Fruit fly (Drosophila melanogaster) whole organism, prepupa: ENCODE results near the gene Gr32a.
A peak's percentile ranks its signal among the peaks of the same experiment; 100 is the strongest.

ENCODE experiments used
- Blimp-1 ChIP-seq: fragments of 200-800 bp; sonication (Bioruptor generic); optimal IDR thresholded peaks from 3 replicates; lab custom pipeline; 2017; ENCODE audit warnings: missing biosample characterization, missing genetic modification characterization, mild to moderate bottlenecking, moderate library complexity, missing genetic modification reagents
- CG10631 ChIP-seq: fragments of 200-800 bp; sonication (Bioruptor generic); optimal IDR thresholded peaks from 2 replicates; lab custom pipeline; 2016; ENCODE audit warnings: missing biosample characterization, missing genetic modification characterization
- CG10669 ChIP-seq: fragments of 200-800 bp; sonication (Bioruptor generic); optimal IDR thresholded peaks from 3 replicates; lab custom pipeline; 2018; ENCODE audit warnings: missing biosample characterization, mild to moderate bottlenecking, missing genetic modification characterization, moderate library complexity
- CG11762 ChIP-seq: fragments of 200-800 bp; sonication (Bioruptor generic); optimal IDR thresholded peaks from 3 replicates; lab custom pipeline; 2016; ENCODE audit warnings: missing biosample characterization, missing genetic modification characterization; ENCODE audit not compliant: insufficient read depth
- CG11902 ChIP-seq: fragments of 200-800 bp; sonication (Bioruptor generic); optimal IDR thresholded peaks from 3 replicates; lab custom pipeline; 2016; ENCODE audit warnings: missing biosample characterization, missing genetic modification characterization
- CG15336 ChIP-seq: fragments of 200-800 bp; sonication (Bioruptor generic); IDR thresholded peaks from 2 replicates; pipeline ENCODE4 v1.3.6; 2022; ENCODE audit warnings: missing biosample characterization, missing genetic modification characterization
- CG16779 ChIP-seq: fragments of 200-800 bp; sonication (Bioruptor generic); optimal IDR thresholded peaks from 3 replicates; lab custom pipeline; 2017; ENCODE audit warnings: missing biosample characterization, mild to moderate bottlenecking, missing genetic modification characterization
- CG3032 ChIP-seq: fragments of 200-800 bp; optimal IDR thresholded peaks from 2 replicates; lab custom pipeline; 2019; ENCODE audit warnings: missing biosample characterization, mild to moderate bottlenecking, missing genetic modification characterization, moderate library complexity
- CG31627 ChIP-seq: fragments of 200-800 bp; sonication (Bioruptor generic); optimal IDR thresholded peaks from 3 replicates; lab custom pipeline; 2016; ENCODE audit warnings: missing biosample characterization, missing genetic modification characterization
- CG32006 ChIP-seq: fragments of 200-800 bp; sonication (Bioruptor generic); optimal IDR thresholded peaks from 3 replicates; lab custom pipeline; 2017; ENCODE audit warnings: missing biosample characterization, mild to moderate bottlenecking, missing genetic modification characterization
- CG6163 ChIP-seq: fragments of 200-800 bp; sonication (Bioruptor generic); IDR thresholded peaks from 3 replicates; pipeline ENCODE4 v1.3.6; 2022; ENCODE audit warnings: missing biosample characterization, missing genetic modification characterization
- CG6276 ChIP-seq: fragments of 200-800 bp; sonication (Bioruptor generic); optimal IDR thresholded peaks from 2 replicates; lab custom pipeline; 2017; ENCODE audit warnings: missing biosample characterization, mild to moderate bottlenecking, missing genetic modification characterization
- CG6792 ChIP-seq: fragments of 200-800 bp; sonication (Bioruptor generic); optimal IDR thresholded peaks from 3 replicates; lab custom pipeline; 2016; ENCODE audit warnings: missing biosample characterization, missing genetic modification characterization
- CG6808 ChIP-seq: fragments of 200-800 bp; sonication (Bioruptor generic); optimal IDR thresholded peaks from 3 replicates; lab custom pipeline; 2017; ENCODE audit warnings: missing biosample characterization, missing genetic modification characterization, mild to moderate bottlenecking, moderate library complexity, missing genetic modification reagents
- CG8119 ChIP-seq: fragments of 200-800 bp; sonication (Bioruptor generic); IDR thresholded peaks from 3 replicates; pipeline ENCODE4 v1.3.6; 2022; ENCODE audit warnings: missing biosample characterization, missing genetic modification characterization
- Eip75B ChIP-seq: fragments of 200-800 bp; sonication (Bioruptor generic); optimal IDR thresholded peaks from 3 replicates; lab custom pipeline; 2016; ENCODE audit warnings: missing biosample characterization, missing genetic modification characterization
- Eip93F ChIP-seq: fragments of 200-800 bp; sonication (Bioruptor generic); optimal IDR thresholded peaks from 2 replicates; lab custom pipeline; 2016; ENCODE audit warnings: missing biosample characterization, mild to moderate bottlenecking, missing genetic modification characterization
- Ets21C ChIP-seq: fragments of 200-800 bp; sonication (Bioruptor generic); optimal IDR thresholded peaks from 3 replicates; lab custom pipeline; 2016; ENCODE audit warnings: missing biosample characterization, missing genetic modification characterization
- Gug ChIP-seq: fragments of 200-800 bp; sonication (Bioruptor generic); IDR thresholded peaks from 2 replicates; pipeline ENCODE4 v1.3.6; 2022; ENCODE audit warnings: missing biosample characterization, missing genetic modification characterization
- Hr38 ChIP-seq: sonication (Bioruptor generic); optimal IDR thresholded peaks from 2 replicates; lab custom pipeline; 2016; ENCODE audit warnings: missing biosample characterization, missing genetic modification characterization
- Hr4 ChIP-seq: fragments of 200-800 bp; sonication (Bioruptor generic); optimal IDR thresholded peaks from 3 replicates; lab custom pipeline; 2016; ENCODE audit warnings: missing biosample characterization, missing genetic modification characterization
- OdsH ChIP-seq: fragments of 200-800 bp; sonication (Bioruptor generic); optimal IDR thresholded peaks from 3 replicates; lab custom pipeline; 2016; ENCODE audit warnings: missing biosample characterization, missing genetic modification characterization
- Sox102F ChIP-seq: fragments of 200-800 bp; sonication (Bioruptor generic); optimal IDR thresholded peaks from 2 replicates; lab custom pipeline; 2016; ENCODE audit warnings: missing biosample characterization, mild to moderate bottlenecking, missing genetic modification characterization
- Sox15 ChIP-seq: fragments of 200-800 bp; sonication (Bioruptor generic); optimal IDR thresholded peaks from 3 replicates; lab custom pipeline; 2016; ENCODE audit warnings: missing biosample characterization, missing genetic modification characterization
- cyc ChIP-seq: fragments of 200-800 bp; sonication (Bioruptor generic); optimal IDR thresholded peaks from 3 replicates; lab custom pipeline; 2016; ENCODE audit warnings: missing biosample characterization, missing genetic modification characterization
- dsx ChIP-seq: fragments of 200-800 bp; optimal IDR thresholded peaks from 3 replicates; lab custom pipeline; 2019; ENCODE audit warnings: missing biosample characterization, mild to moderate bottlenecking, missing genetic modification characterization, moderate library complexity; ENCODE audit not compliant: poor library complexity, severe bottlenecking
- eg ChIP-seq: fragments of 200-800 bp; sonication (Bioruptor generic); IDR thresholded peaks from 3 replicates; pipeline ENCODE4 v1.3.6; 2022; ENCODE audit warnings: missing biosample characterization, missing genetic modification characterization
- esn ChIP-seq: fragments of 200-800 bp; sonication (Bioruptor generic); optimal IDR thresholded peaks from 2 replicates; lab custom pipeline; 2016; ENCODE audit warnings: missing biosample characterization, mild to moderate bottlenecking, missing genetic modification characterization, moderate library complexity
- fkh ChIP-seq: fragments of 200-800 bp; sonication (Bioruptor generic); optimal IDR thresholded peaks from 3 replicates; lab custom pipeline; 2017; ENCODE audit warnings: missing biosample characterization, mild to moderate bottlenecking, missing genetic modification characterization, moderate library complexity
- lz ChIP-seq: fragments of 200-800 bp; sonication (Bioruptor generic); optimal IDR thresholded peaks from 3 replicates; lab custom pipeline; 2016; ENCODE audit warnings: missing biosample characterization, missing genetic modification characterization
- salr ChIP-seq, 2 experiments: fragments of 200-800 bp; sonication (Bioruptor generic); optimal IDR thresholded peaks; 3 replicates each; lab custom pipeline; 2016 to 2018; ENCODE audit warnings: missing biosample characterization in 2 of 2, missing genetic modification characterization in 2 of 2, mild to moderate bottlenecking in 1 of 2
- spab ChIP-seq: fragments of 200-800 bp; sonication (Bioruptor generic); optimal IDR thresholded peaks from 2 replicates; lab custom pipeline; 2017; ENCODE audit warnings: missing biosample characterization, mild to moderate bottlenecking, missing genetic modification characterization, missing genetic modification reagents
- ss ChIP-seq, 2 experiments: fragments of 200-800 bp; sonication (Bioruptor generic); optimal IDR thresholded peaks; 2 replicates in 1 of 2; 3 replicates in 1 of 2; lab custom pipeline; 2017 to 2018; ENCODE audit warnings: mild to moderate bottlenecking in 2 of 2, missing biosample characterization in 2 of 2, missing genetic modification characterization in 2 of 2, moderate library complexity in 1 of 2
- topi ChIP-seq: fragments of 200-800 bp; sonication (Bioruptor generic); optimal IDR thresholded peaks from 3 replicates; lab custom pipeline; 2016; ENCODE audit warnings: missing biosample characterization, missing genetic modification characterization
- vri ChIP-seq: fragments of 200-800 bp; sonication (Bioruptor generic); optimal IDR thresholded peaks from 3 replicates; lab custom pipeline; 2016; ENCODE audit warnings: missing biosample characterization, mild to moderate bottlenecking, missing genetic modification characterization

Gr32a gene

DNA sequence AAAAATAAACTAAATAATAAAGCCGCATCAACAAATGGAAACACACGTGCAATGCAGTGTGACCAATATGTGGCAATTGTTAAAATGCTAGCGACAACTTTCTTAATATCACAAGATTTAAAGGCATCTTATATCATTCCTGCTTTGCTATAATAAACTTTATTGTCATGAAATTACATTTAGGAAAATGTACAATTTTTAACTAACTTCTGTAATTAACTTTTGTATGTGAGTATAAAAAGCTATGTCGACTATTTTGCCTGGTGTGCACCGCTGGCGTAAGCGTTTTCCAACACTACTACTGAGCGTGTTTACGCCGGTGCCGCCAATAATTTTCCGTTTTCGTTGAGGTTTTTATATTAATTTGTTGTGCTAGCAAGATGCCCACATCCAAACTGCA, 9.7 kb downstream of the Gr32a start, which contains the start of the genes Csl4 and Nup160 (continued):
- TF ChIP-seq CG32006 (GFP tag; lab: Kevin White, UChicago), result no peak
- no peak; the same call in 1 of the 2 replicates for TF ChIP-seq Gug (GFP tag; lab: Robert Waterston, UW)
- TF ChIP-seq Blimp-1 (GFP tag; lab: Kevin White, UChicago), result no peak
- no peak for TF ChIP-seq CG10631 (GFP tag; lab: Kevin White, UChicago)
- TF ChIP-seq CG6808 (GFP tag; lab: Kevin White, UChicago), result no peak
- peak; percentile 58 for TF ChIP-seq CG11762
- no peak for TF ChIP-seq spab (GFP tag; lab: Kevin White, UChicago)
- TF ChIP-seq Ets21C, result no peak
- TF ChIP-seq Sox15 (GFP tag; lab: Kevin White, UChicago), result peak; percentile 50
- TF ChIP-seq lz, result peak; percentile 86
- no peak for TF ChIP-seq fkh
- TF ChIP-seq vri (GFP tag; lab: Kevin White, UChicago), result no peak
- TF ChIP-seq topi (GFP tag; lab: Kevin White, UChicago), result peak; percentile 84
- TF ChIP-seq Eip75B (GFP tag; lab: Kevin White, UChicago), result no peak
- TF ChIP-seq cyc (GFP tag; lab: Kevin White, UChicago), result peak; percentile 84
- TF ChIP-seq salr (GFP tag; optimal IDR thresholded peaks at IDR 0.05; lab: Kevin White, UChicago), result no peak
- peak; percentile 59 for TF ChIP-seq CG15336 (GFP tag; lab: Robert Waterston, UW)
- TF ChIP-seq Sox102F (GFP tag; lab: Kevin White, UChicago), result no peak
- peak; percentile 70 for TF ChIP-seq CG6792
- no peak for TF ChIP-seq CG3032
- peak; percentile 51 for TF ChIP-seq CG11902 (GFP tag; lab: Kevin White, UChicago)
- TF ChIP-seq Hr4 (GFP tag; lab: Kevin White, UChicago), result no peak
- no peak for TF ChIP-seq CG6276 (GFP tag; lab: Kevin White, UChicago)
- no peak for TF ChIP-seq CG16779
- TF ChIP-seq esn (GFP tag; lab: Kevin White, UChicago), result peak; percentile 87
- no peak for TF ChIP-seq ss (GFP tag; optimal IDR thresholded peaks at IDR 0.05; lab: Kevin White, UChicago)
- TF ChIP-seq Eip93F, result peak; percentile 31
- no peak for TF ChIP-seq OdsH (GFP tag; lab: Kevin White, UChicago)
- TF ChIP-seq CG8119 (GFP tag; lab: Robert Waterston, UW), result no peak
- TF ChIP-seq, all 60 proteins: peak for 19

DNA sequence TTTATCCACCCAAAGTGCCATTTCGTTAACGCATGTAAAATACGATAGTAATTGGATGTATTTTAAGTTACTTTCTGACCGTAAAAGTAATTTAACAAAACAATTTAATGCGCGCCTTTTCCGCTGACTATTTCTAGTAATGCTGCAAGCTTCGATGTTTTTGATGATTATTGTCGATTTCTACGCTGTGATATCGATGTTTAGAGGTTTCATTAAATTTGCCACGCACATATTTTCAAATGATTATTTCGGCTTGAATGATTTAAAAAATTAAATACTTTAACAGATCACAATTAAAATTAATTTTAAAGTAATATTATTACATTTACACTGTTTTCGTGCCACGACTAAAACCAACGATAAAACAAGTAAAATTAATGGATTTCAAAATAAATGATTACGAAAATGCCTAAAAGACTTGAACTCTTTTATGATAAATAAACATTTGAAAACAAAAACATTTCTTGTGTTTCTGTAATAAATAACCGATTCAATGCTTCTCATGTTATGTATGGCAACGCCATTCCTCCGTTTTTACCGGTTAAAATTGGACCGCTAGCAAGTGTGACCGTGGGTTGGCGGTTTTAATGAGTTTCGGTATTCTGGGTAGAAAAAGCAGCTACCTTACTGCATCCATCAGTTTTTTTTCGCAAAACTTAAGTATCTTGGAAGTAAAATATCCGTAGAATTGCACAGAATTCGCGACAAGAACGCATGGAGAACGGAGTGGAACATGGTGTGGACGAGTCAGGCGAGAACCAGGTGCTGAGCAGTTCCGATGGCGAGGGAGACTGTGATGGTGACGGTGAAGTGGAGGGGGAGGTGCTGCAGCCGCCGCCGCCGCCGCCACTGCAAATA, 16.6 kb downstream of the Gr32a start, which contains the start of the genes RfC38 and CG4751:
TSS of gene RfC38 (minus strand) at position 495 of the 858 bp plus-strand sequence.
TSS of gene CG4751 (plus strand) at position 587 of the 858 bp plus-strand sequence.
- peak; percentile 3 for TF ChIP-seq CG31627 (GFP tag; lab: Kevin White, UChicago)
- no peak for TF ChIP-seq CG10669 (GFP tag; lab: Kevin White, UChicago)
- TF ChIP-seq CG6792, result no peak
- TF ChIP-seq Gug (GFP tag; lab: Robert Waterston, UW), result no peak
- 0 out of 3 replicates have a peak, but pooled peaks have one; percentile 33 for TF ChIP-seq CG6163 (GFP tag; lab: Robert Waterston, UW)
- TF ChIP-seq eg (GFP tag; lab: Robert Waterston, UW), result 0 out of 3 replicates have a peak, but pooled peaks have one; percentile 43
- TF ChIP-seq esn (GFP tag; lab: Kevin White, UChicago), result peak; percentile 1
- TF ChIP-seq, all 60 proteins: peak for 4

DNA sequence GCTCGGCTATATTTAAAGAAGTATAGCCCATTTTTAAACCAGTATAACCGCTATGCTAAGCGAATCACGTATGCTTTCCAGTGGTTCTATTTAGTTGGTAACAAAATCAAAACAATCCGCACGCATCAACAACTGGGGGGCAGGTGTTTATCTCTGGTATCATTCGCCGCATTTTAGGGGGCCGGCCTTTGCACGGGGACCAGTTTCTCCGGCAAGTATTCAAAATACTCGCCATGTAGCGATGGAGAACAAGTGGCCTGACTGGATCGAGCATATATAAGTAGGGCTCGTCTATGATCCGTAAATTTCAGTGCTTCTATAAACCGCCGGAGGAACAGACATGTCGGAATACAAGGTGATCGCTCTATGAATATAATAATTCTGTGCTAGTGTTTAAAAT, 22.3 kb downstream of the Gr32a start, which contains the start of gene hgo:
TSS of gene hgo (plus strand) at position 301 of the 400 bp plus-strand sequence.
- TF ChIP-seq CG16779, result no peak

DNA sequence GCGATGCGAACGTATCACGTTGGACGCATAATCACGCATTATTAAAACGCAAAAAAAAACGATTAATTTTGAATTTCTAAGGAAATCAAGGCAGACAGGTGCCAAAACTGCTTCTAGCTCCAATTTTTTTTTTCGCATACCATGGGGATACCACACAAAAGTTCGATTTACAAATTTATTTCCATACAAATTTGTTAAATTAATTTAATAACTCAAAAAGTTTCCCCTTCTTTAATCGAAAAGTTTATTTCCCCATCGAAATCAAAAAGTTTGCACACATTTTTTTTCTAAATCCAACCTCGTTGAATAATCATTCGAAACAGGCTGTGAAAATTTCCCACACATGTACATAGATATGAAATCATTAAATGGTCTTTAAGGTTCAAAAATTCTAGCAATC, 31.5 kb downstream of the Gr32a start, which contains the start of gene CG31867:
TSS of gene CG31867 (minus strand) at position 101 of the 400 bp plus-strand sequence.
- TF ChIP-seq CG3032 (no peak), Hr38 (GFP tag; lab: Kevin White, UChicago) (no peak), Eip75B (GFP tag; lab: Kevin White, UChicago) (no peak), CG10631 (GFP tag; lab: Kevin White, UChicago) (no peak), dsx (GFP tag; lab: Kevin White, UChicago) (no peak), CG31627 (GFP tag; lab: Kevin White, UChicago) (no peak), CG6276 (GFP tag; lab: Kevin White, UChicago) (no peak)
